Worm (Caenorhabditis elegans): ENCODE measurements around the gene mmaa-1.

Gene mmaa-1

ce11 chrII:7072590-7073536 lies 28.1 kb downstream of the mmaa-1 start:
- TF ChIP-seq unc-62 (GFP tag; optimal IDR thresholded peaks at IDR 0.05), result no peak

ce11 chrII:7072315-7072589 lies 28.7 kb downstream of the mmaa-1 start, which contains the start of gene kars-1:
Gene kars-1 (minus strand): TSS chrII:7072415.
- no peak for TF ChIP-seq unc-62 (GFP tag; optimal IDR thresholded peaks at IDR 0.05)

ce11 chrII:7070434-7070833 lies 30.5 kb downstream of the mmaa-1 start:
- TF ChIP-seq unc-62 (GFP tag; optimal IDR thresholded peaks at IDR 0.05), result no peak

- TF ChIP-seq unc-62 (GFP tag; optimal IDR thresholded peaks at IDR 0.05), result no peak
These were observed 31.1 kb downstream of the mmaa-1 start, which contains the start of gene him-14 for ce11 chrII:7069866-7070265. Gene him-14 (minus strand): TSS chrII:7069966.

ce11 chrII:7065391-7065790 lies 35.6 kb downstream of the mmaa-1 start, which contains the start of gene nos-2:
Gene nos-2 (plus strand): TSS chrII:7065618.
- no peak for TF ChIP-seq unc-62 (GFP tag; optimal IDR thresholded peaks at IDR 0.05)

- no peak for TF ChIP-seq unc-62 (GFP tag; optimal IDR thresholded peaks at IDR 0.05)
These were observed 39.2 kb downstream of the mmaa-1 start, which contains the start of gene acs-6 for ce11 chrII:7061730-7062129. Gene acs-6 (plus strand): TSS chrII:7062030.

ce11 chrII:7060791-7061190 lies 40.2 kb downstream of the mmaa-1 start:
- TF ChIP-seq unc-62 (GFP tag; optimal IDR thresholded peaks at IDR 0.05), result no peak

ce11 chrII:7060202-7060601 lies 40.8 kb downstream of the mmaa-1 start:
- no peak for TF ChIP-seq unc-62 (GFP tag; optimal IDR thresholded peaks at IDR 0.05)

- TF ChIP-seq unc-62 (GFP tag; optimal IDR thresholded peaks at IDR 0.05), result no peak
These were observed 41.6 kb downstream of the mmaa-1 start for ce11 chrII:7059274-7059757.

ce11 chrII:7057860-7058259 lies 43.1 kb downstream of the mmaa-1 start, which contains the start of gene cth-2:
Gene cth-2 (minus strand): TSS chrII:7057960.
- no peak for TF ChIP-seq unc-62 (GFP tag; optimal IDR thresholded peaks at IDR 0.05)

ce11 chrII:7056328-7056727 lies 44.6 kb downstream of the mmaa-1 start:
- TF ChIP-seq unc-62 (GFP tag; optimal IDR thresholded peaks at IDR 0.05), result no peak

- TF ChIP-seq unc-62 (GFP tag; optimal IDR thresholded peaks at IDR 0.05), result no peak
These were observed 46.0 kb downstream of the mmaa-1 start, which contains the start of gene ZK1127.3 for ce11 chrII:7054987-7055386. Gene ZK1127.3 (plus strand): TSS chrII:7055287.

ce11 chrII:7053649-7054048 lies 47.3 kb downstream of the mmaa-1 start, which contains the start of gene ZK1127.4:
Gene ZK1127.4 (plus strand): TSS chrII:7053949.
- no peak for TF ChIP-seq unc-62 (GFP tag; optimal IDR thresholded peaks at IDR 0.05)

ce11 chrII:7053001-7053400 lies 48.0 kb downstream of the mmaa-1 start, which contains the start of gene ZK1127.13:
Gene ZK1127.13 (plus strand): TSS chrII:7053301.
- no peak for TF ChIP-seq unc-62 (GFP tag; optimal IDR thresholded peaks at IDR 0.05)

- no peak for TF ChIP-seq unc-62 (GFP tag; optimal IDR thresholded peaks at IDR 0.05)
These were observed 49.2 kb downstream of the mmaa-1 start, which contains the start of gene ZK1127.12 for ce11 chrII:7051778-7052177. Gene ZK1127.12 (plus strand): TSS chrII:7052078.

ce11 chrII:7050021-7050722 lies 50.8 kb downstream of the mmaa-1 start, which contains the start of the genes tcer-1 and ZK1127.5:
Gene tcer-1 (minus strand): TSS chrII:7050071.
Gene ZK1127.5 (plus strand): TSS chrII:7050672.
- no peak for TF ChIP-seq unc-62 (GFP tag; optimal IDR thresholded peaks at IDR 0.05)

All from whole organism, dauer.